Fruit fly (Drosophila melanogaster) whole organism, embryonic: ENCODE results near the gene Nf-YC.
A peak's percentile ranks its signal among the peaks of the same experiment; 100 is the strongest.

ENCODE experiments used
- Abd-B ChIP-seq: fragments of 200-800 bp; sonication (Bioruptor generic); optimal IDR thresholded peaks from 2 replicates; lab custom pipeline; 2018; ENCODE audit warnings: missing biosample characterization, mild to moderate bottlenecking, missing genetic modification characterization, moderate library complexity
- B-H2 ChIP-seq: fragments of 200-800 bp; sonication (Bioruptor generic); optimal IDR thresholded peaks from 2 replicates; lab custom pipeline; 2018; ENCODE audit warnings: missing biosample characterization, mild to moderate bottlenecking, missing genetic modification characterization
- CG1024 ChIP-seq: fragments of 200-800 bp; sonication (Bioruptor generic); IDR thresholded peaks from 2 replicates; pipeline ENCODE4 v1.3.6; 2022; ENCODE audit warnings: missing biosample characterization, missing genetic modification characterization
- CG12391 ChIP-seq: fragments of 200-800 bp; sonication (Bioruptor generic); optimal IDR thresholded peaks from 3 replicates; lab custom pipeline; 2018; ENCODE audit warnings: missing biosample characterization, mild to moderate bottlenecking, missing genetic modification characterization, moderate library complexity
- CG12769 ChIP-seq: fragments of 200-800 bp; sonication (Bioruptor generic); optimal IDR thresholded peaks from 2 replicates; lab custom pipeline; 2019; ENCODE audit warnings: missing biosample characterization, mild to moderate bottlenecking, missing genetic modification characterization, moderate library complexity
- CG13775 ChIP-seq: fragments of 200-800 bp; sonication (Bioruptor generic); optimal IDR thresholded peaks from 3 replicates; lab custom pipeline; 2017; ENCODE audit warnings: missing biosample characterization, mild to moderate bottlenecking, missing genetic modification characterization
- CG14050 ChIP-seq: fragments of 200-800 bp; sonication (Bioruptor generic); IDR thresholded peaks from 3 replicates; pipeline ENCODE4 v1.3.6; 2022; ENCODE audit warnings: missing biosample characterization, missing genetic modification characterization
- CG17328 ChIP-seq: fragments of 200-800 bp; sonication (Bioruptor generic); IDR thresholded peaks from 2 replicates; pipeline ENCODE4 v1.3.6; 2022; ENCODE audit warnings: missing biosample characterization, missing genetic modification characterization
- CG17359 ChIP-seq: fragments of 200-800 bp; sonication (Bioruptor generic); optimal IDR thresholded peaks from 3 replicates; lab custom pipeline; 2018; ENCODE audit warnings: missing biosample characterization, mild to moderate bottlenecking, missing genetic modification characterization, moderate library complexity
- CG2116 ChIP-seq: fragments of 200-800 bp; sonication (Bioruptor generic); optimal IDR thresholded peaks from 3 replicates; lab custom pipeline; 2018; ENCODE audit warnings: missing biosample characterization, mild to moderate bottlenecking, missing genetic modification characterization
- CG3281 ChIP-seq: fragments of 200-800 bp; sonication (Bioruptor generic); optimal IDR thresholded peaks from 3 replicates; lab custom pipeline; 2017; ENCODE audit warnings: missing biosample characterization, mild to moderate bottlenecking, missing genetic modification characterization
- CG34422 ChIP-seq: fragments of 200-800 bp; sonication (Bioruptor generic); IDR thresholded peaks from 3 replicates; pipeline ENCODE4 v1.3.6; 2022; ENCODE audit warnings: missing biosample characterization, missing genetic modification characterization
- CG42726 ChIP-seq: fragments of 200-800 bp; sonication (Bioruptor generic); IDR thresholded peaks from 2 replicates; pipeline ENCODE4 v1.3.6; 2022; ENCODE audit warnings: missing biosample characterization, missing genetic modification characterization; ENCODE audit not compliant: partially characterized antibody
- CG4360 ChIP-seq: fragments of 200-800 bp; sonication (Bioruptor generic); IDR thresholded peaks from 2 replicates; pipeline ENCODE4 v1.3.6; 2022; ENCODE audit warnings: missing biosample characterization, missing genetic modification characterization
- CG4730 ChIP-seq: fragments of 200-800 bp; sonication (Bioruptor generic); IDR thresholded peaks from 2 replicates; pipeline ENCODE4 v1.3.6; 2022; ENCODE audit warnings: missing biosample characterization, missing genetic modification characterization
- CG6689 ChIP-seq: fragments of 200-800 bp; sonication (Bioruptor generic); IDR thresholded peaks from 2 replicates; pipeline ENCODE4 v1.3.6; 2022; ENCODE audit warnings: missing biosample characterization, missing genetic modification characterization
- CG7556 ChIP-seq: fragments of 200-800 bp; sonication (Bioruptor generic); optimal IDR thresholded peaks from 2 replicates; lab custom pipeline; 2017; ENCODE audit warnings: missing biosample characterization, mild to moderate bottlenecking, missing genetic modification characterization
- CG7963 ChIP-seq: fragments of 200-800 bp; sonication (Bioruptor generic); IDR thresholded peaks from 3 replicates; pipeline ENCODE4 v1.3.6; 2022; ENCODE audit warnings: missing biosample characterization, missing genetic modification characterization; ENCODE audit not compliant: partially characterized antibody
- CG8924 ChIP-seq: fragments of 200-800 bp; optimal IDR thresholded peaks from 3 replicates; lab custom pipeline; 2019; ENCODE audit warnings: missing biosample characterization, mild to moderate bottlenecking, missing genetic modification characterization, moderate library complexity
- HLH3B ChIP-seq: fragments of 200-800 bp; sonication (Bioruptor generic); IDR thresholded peaks from 2 replicates; pipeline ENCODE4 v1.3.6; 2022; ENCODE audit warnings: missing biosample characterization, missing genetic modification characterization
- MESR4 ChIP-seq: fragments of 200-800 bp; sonication (Bioruptor generic); optimal IDR thresholded peaks from 2 replicates; lab custom pipeline; 2018; ENCODE audit warnings: missing biosample characterization, mild to moderate bottlenecking, missing genetic modification characterization, moderate library complexity
- NfI ChIP-seq: fragments of 200-800 bp; sonication (Bioruptor generic); optimal IDR thresholded peaks from 3 replicates; lab custom pipeline; 2018; ENCODE audit warnings: missing biosample characterization, mild to moderate bottlenecking, missing genetic modification characterization, moderate library complexity
- Taf1 ChIP-seq: fragments of 200-800 bp; sonication (Bioruptor generic); IDR thresholded peaks from 2 replicates; pipeline ENCODE4 v1.3.6; 2022; ENCODE audit warnings: missing biosample characterization, missing genetic modification characterization
- bbx ChIP-seq: fragments of 200-800 bp; sonication (Bioruptor generic); IDR thresholded peaks from 2 replicates; pipeline ENCODE4 v1.3.6; 2022; ENCODE audit warnings: missing biosample characterization, missing genetic modification characterization; ENCODE audit not compliant: partially characterized antibody
- chn ChIP-seq: fragments of 200-800 bp; sonication (Bioruptor generic); optimal IDR thresholded peaks from 2 replicates; lab custom pipeline; 2016; ENCODE audit warnings: missing biosample characterization, missing genetic modification characterization
- crc ChIP-seq: fragments of 200-800 bp; sonication (Bioruptor generic); optimal IDR thresholded peaks from 2 replicates; lab custom pipeline; 2016; ENCODE audit warnings: missing biosample characterization, missing genetic modification characterization
- dimm ChIP-seq: fragments of 200-800 bp; sonication (Bioruptor generic); IDR thresholded peaks from 2 replicates; pipeline ENCODE4 v1.3.6; 2022; ENCODE audit warnings: missing biosample characterization, missing genetic modification characterization
- ems ChIP-seq: fragments of 200-800 bp; sonication (Bioruptor generic); optimal IDR thresholded peaks from 3 replicates; lab custom pipeline; 2016; ENCODE audit warnings: missing biosample characterization, missing genetic modification characterization
- eyg ChIP-seq: fragments of 200-800 bp; sonication (Bioruptor generic); optimal IDR thresholded peaks from 3 replicates; lab custom pipeline; 2016; ENCODE audit warnings: missing biosample characterization, missing genetic modification characterization
- gcm ChIP-seq: fragments of 200-800 bp; sonication (Bioruptor generic); optimal IDR thresholded peaks from 2 replicates; lab custom pipeline; 2019; ENCODE audit warnings: missing biosample characterization, mild to moderate bottlenecking, missing genetic modification characterization, moderate library complexity
- gsb-n ChIP-seq: fragments of 200-800 bp; sonication (Bioruptor generic); optimal IDR thresholded peaks from 3 replicates; lab custom pipeline; 2018; ENCODE audit warnings: missing biosample characterization, mild to moderate bottlenecking, missing genetic modification characterization
- h ChIP-seq: fragments of >200 bp; optimal IDR thresholded peaks from 2 replicates; lab custom pipeline; 2017
- kay ChIP-seq: fragments of 200-800 bp; sonication (Bioruptor generic); optimal IDR thresholded peaks from 2 replicates; lab custom pipeline; 2016; ENCODE audit warnings: missing biosample characterization, missing genetic modification characterization
- ken ChIP-seq: fragments of 200-800 bp; sonication (Bioruptor generic); IDR thresholded peaks from 3 replicates; pipeline ENCODE4 v1.3.6; 2022; ENCODE audit warnings: missing biosample characterization, missing genetic modification characterization
- nerfin-1 ChIP-seq: fragments of 200-800 bp; sonication (Bioruptor generic); optimal IDR thresholded peaks from 3 replicates; lab custom pipeline; 2019; ENCODE audit warnings: missing biosample characterization, mild to moderate bottlenecking, missing genetic modification characterization, moderate library complexity
- nerfin-2 ChIP-seq: fragments of 200-800 bp; sonication (Bioruptor generic); IDR thresholded peaks from 2 replicates; pipeline ENCODE4 v1.3.6; 2022; ENCODE audit warnings: missing biosample characterization, missing genetic modification characterization; ENCODE audit not compliant: partially characterized antibody
- onecut ChIP-seq: fragments of 200-800 bp; sonication (Bioruptor generic); IDR thresholded peaks from 2 replicates; pipeline ENCODE4 v1.3.6; 2022; ENCODE audit warnings: missing biosample characterization, missing genetic modification characterization
- pan ChIP-seq, 4 experiments: fragments of >200 bp in 3 of 4; fragments of 200-800 bp in 1 of 4; sonication (Bioruptor generic) in 1 of 4; optimal IDR thresholded peaks in 3 of 4; IDR thresholded peaks in 1 of 4; 2 replicates each; pipeline versions ENCODE4 v1.3.6 to Lab custom; 2017 to 2022; ENCODE audit warnings: missing biosample characterization in 2 of 4, missing genetic modification characterization in 2 of 4, mixed read lengths in 1 of 4
- prd ChIP-seq, 3 experiments: fragments of >200 bp in 2 of 3; fragments of 200-800 bp in 1 of 3; sonication (Bioruptor generic) in 1 of 3; optimal IDR thresholded peaks in 2 of 3; IDR thresholded peaks in 1 of 3; 2 replicates in 2 of 3; 3 replicates in 1 of 3; pipeline versions ENCODE4 v1.3.6 to Lab custom; 2017 to 2022; ENCODE audit warnings: missing biosample characterization in 1 of 3, missing genetic modification characterization in 1 of 3
- repo ChIP-seq: fragments of 200-800 bp; sonication (Bioruptor generic); optimal IDR thresholded peaks from 2 replicates; lab custom pipeline; 2016; ENCODE audit warnings: missing biosample characterization, missing genetic modification characterization
- ro ChIP-seq: fragments of 200-800 bp; sonication (Bioruptor generic); IDR thresholded peaks from 2 replicates; pipeline ENCODE4 v1.3.6; 2022; ENCODE audit warnings: missing biosample characterization, missing genetic modification characterization
- sd ChIP-seq: fragments of 200-800 bp; sonication (Bioruptor generic); optimal IDR thresholded peaks from 3 replicates; lab custom pipeline; 2018; ENCODE audit warnings: missing biosample characterization, mild to moderate bottlenecking, missing genetic modification characterization, moderate library complexity
- sqz ChIP-seq: fragments of 200-800 bp; sonication (Bioruptor generic); optimal IDR thresholded peaks from 3 replicates; lab custom pipeline; 2018; ENCODE audit warnings: missing biosample characterization, mild to moderate bottlenecking, missing genetic modification characterization
- stc ChIP-seq: fragments of 200-800 bp; sonication (Bioruptor generic); IDR thresholded peaks from 2 replicates; pipeline ENCODE4 v1.3.6; 2022; ENCODE audit warnings: missing biosample characterization, missing genetic modification characterization
- tgo ChIP-seq: fragments of 200-800 bp; sonication (Bioruptor generic); IDR thresholded peaks from 3 replicates; pipeline ENCODE4 v1.3.6; 2022; ENCODE audit warnings: missing biosample characterization, missing genetic modification characterization
- tna ChIP-seq: fragments of 200-800 bp; sonication (Bioruptor generic); IDR thresholded peaks from 2 replicates; pipeline ENCODE4 v1.3.6; 2022; ENCODE audit warnings: missing biosample characterization, missing genetic modification characterization; ENCODE audit not compliant: partially characterized antibody
- trh ChIP-seq: fragments of 200-800 bp; sonication (Bioruptor generic); optimal IDR thresholded peaks from 2 replicates; lab custom pipeline; 2016; ENCODE audit warnings: missing biosample characterization, missing genetic modification characterization
- wdn ChIP-seq: fragments of 200-800 bp; sonication (Bioruptor generic); IDR thresholded peaks from 2 replicates; pipeline ENCODE4 v1.3.6; 2022; ENCODE audit warnings: missing biosample characterization, missing genetic modification characterization

The Nf-YC gene

DNA sequence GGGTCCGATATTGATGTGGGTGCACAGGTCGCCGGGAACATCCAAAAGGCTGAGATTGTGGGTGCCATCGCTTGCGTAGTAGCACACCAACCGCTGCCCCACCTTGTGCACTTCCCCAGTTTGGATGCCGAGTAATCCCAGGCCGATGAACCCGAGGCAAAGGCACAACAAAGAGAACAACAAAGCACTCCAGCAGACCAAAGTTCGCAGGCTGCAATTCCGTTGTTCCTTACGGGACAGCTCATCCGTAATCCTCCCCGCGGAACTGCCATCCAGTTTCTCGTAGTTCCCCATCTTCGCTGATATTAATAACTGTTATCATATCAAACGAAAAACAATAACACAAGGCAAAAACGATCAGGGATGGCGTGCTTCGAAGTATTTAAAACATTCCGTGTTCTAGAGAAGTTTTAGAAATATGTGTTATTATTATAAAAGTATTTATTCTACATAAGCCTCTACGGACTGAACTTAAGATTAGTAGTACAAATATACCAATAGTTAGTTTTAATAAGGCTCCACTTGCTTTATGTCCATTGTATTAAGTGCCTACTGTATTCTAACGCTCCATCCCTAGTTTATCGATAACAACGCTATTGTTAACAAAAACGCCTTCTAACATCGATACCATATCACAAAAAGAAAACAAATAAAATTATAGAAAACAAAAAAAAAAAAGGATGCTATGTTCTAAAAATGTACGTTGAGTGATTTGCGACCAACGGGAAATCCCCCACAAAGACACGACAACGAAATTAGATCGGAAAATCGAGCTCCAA, 28.6 kb upstream of the Nf-YC start, which contains the start of the genes Cht11 and CG4558 (continued):
- TF ChIP-seq CG1024 (peak; percentile 49), CG17328 (GFP tag; lab: Robert Waterston, UW) (peak; percentile 82), CG34422 (GFP tag; lab: Robert Waterston, UW) (peak; percentile 80), prd (optimal IDR thresholded peaks at IDR 0.05; lab: Kevin White, UChicago) (no peak), prd (GFP tag; IDR thresholded peaks at IDR 0.05; lab: Robert Waterston, UW) (peak; percentile 88), chn (GFP tag; lab: Kevin White, UChicago) (peak; percentile 79), ken (peak; percentile 78), CG12769 (tag; lab: Kevin White, UChicago) (no peak), sqz (GFP tag; lab: Kevin White, UChicago) (peak; percentile 52), CG13775 (peak; percentile 80), CG4730 (GFP tag; lab: Robert Waterston, UW) (peak; percentile 69), CG3281 (GFP tag; lab: Kevin White, UChicago) (peak; percentile 77), HLH3B (peak; percentile 80), CG4360 (GFP tag; lab: Robert Waterston, UW) (peak; percentile 35; the same call in 1 of the 2 replicates), ems (GFP tag; lab: Kevin White, UChicago) (peak; percentile 70), crc (GFP tag; lab: Kevin White, UChicago) (peak; percentile 8), CG6689 (GFP tag; lab: Robert Waterston, UW) (peak; percentile 82), ro (GFP tag; lab: Robert Waterston, UW) (peak; percentile 26; the same call in 1 of the 2 replicates), CG42726 (GFP tag; lab: Robert Waterston, UW) (no peak), trh (GFP tag; lab: Kevin White, UChicago) (peak; percentile 13), wdn (GFP tag; lab: Robert Waterston, UW) (peak; percentile 72), sd (tag; lab: Kevin White, UChicago) (peak; percentile 74), NfI (peak; percentile 80), bbx (GFP tag; lab: Robert Waterston, UW) (peak; percentile 50; the same call in 1 of the 2 replicates), nerfin-2 (GFP tag; lab: Robert Waterston, UW) (peak; percentile 21; the same call in 1 of the 2 replicates), MESR4 (GFP tag; lab: Kevin White, UChicago) (peak; percentile 25), CG14050 (GFP tag; lab: Robert Waterston, UW) (peak; percentile 61; the same call in 2 of the 3 replicates), tgo (GFP tag; lab: Robert Waterston, UW) (peak; percentile 85), CG17359 (tag; lab: Kevin White, UChicago) (peak; percentile 84), Taf1 (peak; percentile 72), h (lab: Kevin White, UChicago) (no peak), CG7963 (GFP tag; lab: Robert Waterston, UW) (no peak), gsb-n (tag; lab: Kevin White, UChicago) (peak; percentile 68), onecut (GFP tag; lab: Robert Waterston, UW) (peak; percentile 56), eyg (GFP tag; lab: Kevin White, UChicago) (no peak), CG2116 (GFP tag; lab: Kevin White, UChicago) (peak; percentile 86), pan (optimal IDR thresholded peaks at IDR 0.05; lab: Kevin White, UChicago) (no peak), pan (GFP tag; optimal IDR thresholded peaks at IDR 0.05 in 1 of 2, IDR thresholded peaks at IDR 0.05 in 1 of 2) (peak in 1 of 2 experiments; percentile 86), B-H2 (GFP tag; lab: Kevin White, UChicago) (peak; percentile 88), dimm (GFP tag; lab: Robert Waterston, UW) (no peak), Abd-B (GFP tag; lab: Kevin White, UChicago) (peak; percentile 82), gcm (GFP tag; lab: Kevin White, UChicago) (peak; percentile 68), CG8924 (tag; lab: Kevin White, UChicago) (peak; percentile 91), nerfin-1 (tag; lab: Kevin White, UChicago) (peak; percentile 72), repo (GFP tag; lab: Kevin White, UChicago) (peak; percentile 48), kay (GFP tag; lab: Kevin White, UChicago) (peak; percentile 77), tna (GFP tag; lab: Robert Waterston, UW) (peak; percentile 24; the same call in 1 of the 2 replicates), stc (peak; percentile 79), CG7556 (GFP tag; lab: Kevin White, UChicago) (peak; percentile 75), CG12391 (tag; lab: Kevin White, UChicago) (peak; percentile 89)
